Fruit fly (Drosophila melanogaster) whole organism, embryonic: Measurements from ENCODE around the gene CG43999.

Experiments used
- BEAF-32 ChIP-seq: fragments of 200-800 bp; sonication (Bioruptor generic); optimal IDR thresholded peaks from 3 replicates; lab custom pipeline; 2017; ENCODE audit warnings: missing biosample characterization, missing genetic modification characterization, mild to moderate bottlenecking, moderate library complexity, missing genetic modification reagents
- C15 ChIP-seq: fragments of 200-800 bp; sonication (Bioruptor generic); IDR thresholded peaks from 3 replicates; pipeline ENCODE4 v1.3.6; 2022; ENCODE audit warnings: missing biosample characterization, missing genetic modification characterization
- CG10979 ChIP-seq: fragments of 200-800 bp; sonication (Bioruptor generic); optimal IDR thresholded peaks from 2 replicates; lab custom pipeline; 2018; ENCODE audit warnings: missing biosample characterization, mild to moderate bottlenecking, missing genetic modification characterization, moderate library complexity
- CG11093 ChIP-seq: fragments of 200-800 bp; sonication (Bioruptor generic); IDR thresholded peaks from 3 replicates; pipeline ENCODE4 v1.3.6; 2022; ENCODE audit warnings: missing biosample characterization, missing genetic modification characterization
- CG16813 ChIP-seq: fragments of 200-800 bp; sonication (Bioruptor generic); IDR thresholded peaks from 3 replicates; pipeline ENCODE4 v1.3.6; 2022; ENCODE audit warnings: missing biosample characterization, missing genetic modification characterization; ENCODE audit not compliant: partially characterized antibody
- CG16815 ChIP-seq: fragments of 200-800 bp; sonication (Bioruptor generic); optimal IDR thresholded peaks from 3 replicates; lab custom pipeline; 2017; ENCODE audit warnings: missing biosample characterization, mild to moderate bottlenecking, missing genetic modification characterization
- CG17612 ChIP-seq: fragments of 200-800 bp; sonication (Bioruptor generic); IDR thresholded peaks from 2 replicates; pipeline ENCODE4 v1.3.6; 2022; ENCODE audit warnings: missing biosample characterization, missing genetic modification characterization
- CG18262 ChIP-seq: fragments of 200-800 bp; optimal IDR thresholded peaks from 3 replicates; lab custom pipeline; 2019; ENCODE audit warnings: missing biosample characterization, mild to moderate bottlenecking, missing genetic modification characterization, moderate library complexity
- CG2120 ChIP-seq: fragments of 200-800 bp; sonication (Bioruptor generic); optimal IDR thresholded peaks from 3 replicates; lab custom pipeline; 2016; ENCODE audit warnings: missing biosample characterization, missing genetic modification characterization
- CG2129 ChIP-seq: fragments of 200-800 bp; sonication (Bioruptor generic); IDR thresholded peaks from 2 replicates; pipeline ENCODE4 v1.3.6; 2022; ENCODE audit warnings: missing biosample characterization, missing genetic modification characterization; ENCODE audit not compliant: partially characterized antibody
- CG2199 ChIP-seq: fragments of 200-800 bp; sonication (Bioruptor generic); IDR thresholded peaks from 3 replicates; pipeline ENCODE4 v1.3.6; 2022; ENCODE audit warnings: missing biosample characterization, missing genetic modification characterization
- CG3065 ChIP-seq: fragments of 200-800 bp; sonication (Bioruptor generic); optimal IDR thresholded peaks from 2 replicates; lab custom pipeline; 2016; ENCODE audit warnings: missing biosample characterization, missing genetic modification characterization
- CG31441 ChIP-seq: fragments of 200-800 bp; sonication (Bioruptor generic); IDR thresholded peaks from 2 replicates; pipeline ENCODE4 v1.3.6; 2022; ENCODE audit warnings: missing biosample characterization, missing genetic modification characterization
- CG4360 ChIP-seq: fragments of 200-800 bp; sonication (Bioruptor generic); IDR thresholded peaks from 2 replicates; pipeline ENCODE4 v1.3.6; 2022; ENCODE audit warnings: missing biosample characterization, missing genetic modification characterization
- CG6791 ChIP-seq: fragments of 200-800 bp; sonication (Bioruptor generic); IDR thresholded peaks from 3 replicates; pipeline ENCODE4 v1.3.6; 2022; ENCODE audit warnings: missing biosample characterization, missing genetic modification characterization; ENCODE audit not compliant: partially characterized antibody
- CG7357 ChIP-seq: fragments of 200-800 bp; sonication (Bioruptor generic); IDR thresholded peaks from 3 replicates; pipeline ENCODE4 v1.3.6; 2022; ENCODE audit warnings: missing biosample characterization, missing genetic modification characterization
- CG8388 ChIP-seq: fragments of 200-800 bp; sonication (Bioruptor generic); optimal IDR thresholded peaks from 2 replicates; lab custom pipeline; 2019; ENCODE audit warnings: missing biosample characterization, mild to moderate bottlenecking, missing genetic modification characterization, moderate library complexity
- CG9876 ChIP-seq: fragments of 200-800 bp; sonication (Bioruptor generic); optimal IDR thresholded peaks from 2 replicates; lab custom pipeline; 2016; ENCODE audit warnings: missing biosample characterization, missing genetic modification characterization
- CG9932 ChIP-seq: fragments of 200-800 bp; sonication (Bioruptor generic); IDR thresholded peaks from 2 replicates; pipeline ENCODE4 v1.3.6; 2022; ENCODE audit warnings: missing biosample characterization, missing genetic modification characterization
- Camta ChIP-seq: fragments of 200-800 bp; sonication (Bioruptor generic); optimal IDR thresholded peaks from 2 replicates; lab custom pipeline; 2016; ENCODE audit warnings: missing biosample characterization, missing genetic modification characterization
- Doc2 ChIP-seq: fragments of 200-800 bp; sonication (Bioruptor generic); IDR thresholded peaks from 2 replicates; pipeline ENCODE4 v1.3.6; 2022; ENCODE audit warnings: missing biosample characterization, missing genetic modification characterization
- Ets97D ChIP-seq: fragments of 200-800 bp; sonication (Bioruptor generic); optimal IDR thresholded peaks from 3 replicates; lab custom pipeline; 2016; ENCODE audit warnings: missing biosample characterization, missing genetic modification characterization
- Fer2 ChIP-seq: fragments of 200-800 bp; sonication (Bioruptor generic); optimal IDR thresholded peaks from 2 replicates; lab custom pipeline; 2018; ENCODE audit warnings: missing biosample characterization, mild to moderate bottlenecking, missing genetic modification characterization, moderate library complexity
- Gug ChIP-seq: fragments of 200-800 bp; sonication (Bioruptor generic); IDR thresholded peaks from 4 replicates; pipeline ENCODE4 v1.3.6; 2022; ENCODE audit warnings: missing biosample characterization, missing genetic modification characterization
- Hey ChIP-seq: fragments of 200-800 bp; sonication (Bioruptor generic); optimal IDR thresholded peaks from 3 replicates; lab custom pipeline; 2018; ENCODE audit warnings: missing biosample characterization, mild to moderate bottlenecking, missing genetic modification characterization
- Hr39 ChIP-seq: fragments of >200 bp; optimal IDR thresholded peaks from 2 replicates; lab custom pipeline; 2017
- Hsf ChIP-seq: fragments of 200-800 bp; sonication (Bioruptor generic); optimal IDR thresholded peaks from 3 replicates; lab custom pipeline; 2016; ENCODE audit warnings: missing biosample characterization, missing genetic modification characterization
- Lpt ChIP-seq: fragments of >200 bp; optimal IDR thresholded peaks from 2 replicates; lab custom pipeline; 2018; ENCODE audit warnings: missing biosample characterization, missing genetic modification characterization
- Nf-YA ChIP-seq: fragments of 200-800 bp; sonication (Bioruptor generic); IDR thresholded peaks from 2 replicates; pipeline ENCODE4 v1.3.6; 2022; ENCODE audit warnings: missing biosample characterization, missing genetic modification characterization
- Nf-YC ChIP-seq: fragments of 200-800 bp; optimal IDR thresholded peaks from 3 replicates; lab custom pipeline; 2019; ENCODE audit warnings: missing biosample characterization, mild to moderate bottlenecking, missing genetic modification characterization, moderate library complexity
- PHDP ChIP-seq: fragments of 200-800 bp; sonication (Bioruptor generic); optimal IDR thresholded peaks from 3 replicates; lab custom pipeline; 2018; ENCODE audit warnings: missing biosample characterization, mild to moderate bottlenecking, missing genetic modification characterization, moderate library complexity
- Usf ChIP-seq: fragments of 200-800 bp; sonication (Bioruptor generic); optimal IDR thresholded peaks from 2 replicates; lab custom pipeline; 2017; ENCODE audit warnings: missing genotype, missing biosample characterization, missing genetic modification characterization
- Xrp1 ChIP-seq: fragments of 200-800 bp; sonication (Bioruptor generic); IDR thresholded peaks from 2 replicates; pipeline ENCODE4 v1.3.6; 2022; ENCODE audit warnings: missing biosample characterization, missing genetic modification characterization
- YL-1 ChIP-seq: fragments of 200-800 bp; sonication (Bioruptor generic); optimal IDR thresholded peaks from 3 replicates; lab custom pipeline; 2017; ENCODE audit warnings: missing biosample characterization, mild to moderate bottlenecking, missing genetic modification characterization
- az2 ChIP-seq: fragments of 200-800 bp; sonication (Bioruptor generic); optimal IDR thresholded peaks from 3 replicates; lab custom pipeline; 2016; ENCODE audit warnings: missing biosample characterization, missing genetic modification characterization
- cad ChIP-seq: fragments of >200 bp; optimal IDR thresholded peaks from 2 replicates; lab custom pipeline; 2017; ENCODE audit warnings: missing biosample characterization, missing genetic modification characterization
- cato ChIP-seq: fragments of 200-800 bp; sonication (Bioruptor generic); optimal IDR thresholded peaks from 2 replicates; lab custom pipeline; 2016; ENCODE audit warnings: missing biosample characterization, missing genetic modification characterization, borderline replicate concordance
- ci ChIP-seq: fragments of 200-800 bp; sonication (Bioruptor generic); IDR thresholded peaks from 3 replicates; pipeline ENCODE4 v1.3.6; 2022; ENCODE audit warnings: missing biosample characterization, missing genetic modification characterization
- disco-r ChIP-seq: fragments of 200-800 bp; sonication (Bioruptor generic); optimal IDR thresholded peaks from 2 replicates; lab custom pipeline; 2016; ENCODE audit warnings: missing biosample characterization, missing genetic modification characterization
- fu2 ChIP-seq: fragments of 200-800 bp; sonication (Bioruptor generic); optimal IDR thresholded peaks from 2 replicates; lab custom pipeline; 2016; ENCODE audit warnings: missing biosample characterization, missing genetic modification characterization
- gcm2 ChIP-seq: fragments of 200-800 bp; sonication (Bioruptor generic); optimal IDR thresholded peaks from 2 replicates; lab custom pipeline; 2016; ENCODE audit warnings: missing biosample characterization, missing genetic modification characterization
- gem ChIP-seq: fragments of 200-800 bp; sonication (Bioruptor generic); optimal IDR thresholded peaks from 2 replicates; lab custom pipeline; 2019; ENCODE audit warnings: missing biosample characterization, mild to moderate bottlenecking, missing genetic modification characterization, moderate library complexity
- lilli ChIP-seq: fragments of 200-800 bp; sonication (Bioruptor generic); optimal IDR thresholded peaks from 3 replicates; lab custom pipeline; 2016; ENCODE audit warnings: missing biosample characterization, missing genetic modification characterization
- lov ChIP-seq, 2 experiments: fragments of 200-800 bp in 1 of 2; fragments of >200 bp in 1 of 2; sonication (Bioruptor generic) in 1 of 2; IDR thresholded peaks in 1 of 2; optimal IDR thresholded peaks in 1 of 2; 2 replicates in 1 of 2; 3 replicates in 1 of 2; pipeline versions ENCODE4 v1.3.6 to Lab custom; 2017 to 2022; ENCODE audit warnings: missing biosample characterization in 1 of 2, missing genetic modification characterization in 1 of 2
- nom ChIP-seq: fragments of 200-800 bp; sonication (Bioruptor generic); optimal IDR thresholded peaks from 2 replicates; lab custom pipeline; 2017; ENCODE audit warnings: missing biosample characterization, missing genetic modification characterization, mild to moderate bottlenecking, moderate library complexity, missing genetic modification reagents
- pan ChIP-seq, 4 experiments: fragments of >200 bp in 3 of 4; fragments of 200-800 bp in 1 of 4; sonication (Bioruptor generic) in 1 of 4; optimal IDR thresholded peaks in 3 of 4; IDR thresholded peaks in 1 of 4; 2 replicates each; pipeline versions ENCODE4 v1.3.6 to Lab custom; 2017 to 2022; ENCODE audit warnings: missing biosample characterization in 2 of 4, missing genetic modification characterization in 2 of 4, mixed read lengths in 1 of 4
- pho ChIP-seq: fragments of 200-800 bp; sonication (Bioruptor generic); optimal IDR thresholded peaks from 2 replicates; lab custom pipeline; 2016; ENCODE audit warnings: missing biosample characterization, missing genetic modification characterization
- phol ChIP-seq: fragments of 200-800 bp; sonication (Bioruptor generic); optimal IDR thresholded peaks from 3 replicates; lab custom pipeline; 2018; ENCODE audit warnings: missing biosample characterization, mild to moderate bottlenecking, missing genetic modification characterization, moderate library complexity
- tll ChIP-seq, 2 experiments: fragments of 200-800 bp in 1 of 2; fragments of >200 bp in 1 of 2; sonication (Bioruptor generic) in 1 of 2; optimal IDR thresholded peaks; 2 replicates each; lab custom pipeline; 2017 to 2019; ENCODE audit warnings: missing biosample characterization in 2 of 2, missing genetic modification characterization in 2 of 2, mild to moderate bottlenecking in 1 of 2, moderate library complexity in 1 of 2
- usp ChIP-seq: fragments of >200 bp; optimal IDR thresholded peaks from 2 replicates; lab custom pipeline; 2017; ENCODE audit warnings: missing biosample characterization, missing genetic modification characterization
- vvl ChIP-seq: fragments of 200-800 bp; sonication (Bioruptor generic); IDR thresholded peaks from 2 replicates; pipeline ENCODE4 v1.3.6; 2022; ENCODE audit warnings: missing biosample characterization, missing genetic modification characterization

Gene CG43999

dm6 chr3R:23927429-23927828, 1.4 kb downstream of the CG43999 start, which contains the start of gene CG13601 (continued):
- TF ChIP-seq Fer2 (tag; lab: Kevin White, UChicago) = no peak
- TF ChIP-seq usp (GFP tag; lab: Kevin White, UChicago) = no peak
- peak; percentile 45 for TF ChIP-seq lilli
- TF ChIP-seq BEAF-32 = peak; percentile 82
- TF ChIP-seq CG31441 (GFP tag; lab: Robert Waterston, UW) = 0 out of 2 replicates have a peak, but pooled peaks have one; percentile 11
- TF ChIP-seq Doc2 (GFP tag; lab: Robert Waterston, UW) = no peak
- TF ChIP-seq vvl (GFP tag; lab: Robert Waterston, UW) = peak; percentile 37; the same call in 1 of the 2 replicates
- peak; percentile 27 for TF ChIP-seq phol
- TF ChIP-seq lov (optimal IDR thresholded peaks at IDR 0.05; lab: Kevin White, UChicago) = no peak
- no peak for TF ChIP-seq lov (GFP tag; IDR thresholded peaks at IDR 0.05; lab: Robert Waterston, UW)
- TF ChIP-seq pho (GFP tag; lab: Kevin White, UChicago) = no peak
- peak; percentile 32; the same call in 1 of the 2 replicates for TF ChIP-seq CG2129 (GFP tag; lab: Robert Waterston, UW)
- TF ChIP-seq CG2120 = peak; percentile 55
- TF ChIP-seq CG7357 (GFP tag; lab: Robert Waterston, UW) = no peak
- TF ChIP-seq Nf-YA (GFP tag; lab: Robert Waterston, UW) = no peak
- no peak for TF ChIP-seq CG17612 (GFP tag; lab: Robert Waterston, UW)
- no peak for TF ChIP-seq Lpt (GFP tag; lab: Kevin White, UChicago)
- TF ChIP-seq CG10979 = no peak
- TF ChIP-seq CG9876 (GFP tag; lab: Kevin White, UChicago) = no peak
- no peak for TF ChIP-seq tll (GFP tag; optimal IDR thresholded peaks at IDR 0.05; lab: Kevin White, UChicago)
- peak; percentile 46 for TF ChIP-seq gem
- no peak for TF ChIP-seq CG8388
- TF ChIP-seq CG11093 (GFP tag; lab: Robert Waterston, UW) = no peak
- peak; percentile 63; the same call in 2 of the 3 replicates for TF ChIP-seq ci (GFP tag; lab: Robert Waterston, UW)
- TF ChIP-seq Hey (tag; lab: Kevin White, UChicago) = peak; percentile 24
- TF ChIP-seq pan (optimal IDR thresholded peaks at IDR 0.05; lab: Kevin White, UChicago) = no peak
- TF ChIP-seq pan (GFP tag; optimal IDR thresholded peaks at IDR 0.05 in 1 of 2, IDR thresholded peaks at IDR 0.05 in 1 of 2) = peak in 1 of 2 experiments; percentile 35
- TF ChIP-seq CG4360 (GFP tag; lab: Robert Waterston, UW) = no peak
- peak; percentile 24 for TF ChIP-seq Ets97D (GFP tag; lab: Kevin White, UChicago)
- no peak for TF ChIP-seq disco-r
- TF ChIP-seq CG18262 (tag; lab: Kevin White, UChicago) = peak; percentile 26
- peak; percentile 73 for TF ChIP-seq CG9932 (GFP tag; lab: Robert Waterston, UW)
- TF ChIP-seq YL-1 (GFP tag; lab: Kevin White, UChicago) = no peak
- TF ChIP-seq Nf-YC = peak; percentile 24
- no peak for TF ChIP-seq CG2199 (GFP tag; lab: Robert Waterston, UW)
- no peak for TF ChIP-seq Camta (GFP tag; lab: Kevin White, UChicago)
- TF ChIP-seq Gug = peak; percentile 56; the same call in 1 of the 4 replicates
- TF ChIP-seq Usf = no peak
- TF ChIP-seq fu2 (GFP tag; lab: Kevin White, UChicago) = no peak
- TF ChIP-seq nom = no peak
- peak; percentile 67; the same call in 2 of the 3 replicates for TF ChIP-seq CG6791 (GFP tag; lab: Robert Waterston, UW)
- TF ChIP-seq cato (GFP tag; lab: Kevin White, UChicago) = no peak
- TF ChIP-seq Hr39 (lab: Kevin White, UChicago) = no peak
- no peak for TF ChIP-seq C15
- TF ChIP-seq cad (GFP tag; lab: Kevin White, UChicago) = no peak
- no peak for TF ChIP-seq CG3065 (GFP tag; lab: Kevin White, UChicago)
- no peak for TF ChIP-seq Hsf (GFP tag; lab: Kevin White, UChicago)
- no peak for TF ChIP-seq gcm2 (GFP tag; lab: Kevin White, UChicago)
- peak; percentile 34 for TF ChIP-seq az2 (GFP tag; lab: Kevin White, UChicago)
- TF ChIP-seq Xrp1 = no peak
- peak; percentile 79 for TF ChIP-seq CG16813 (GFP tag; lab: Robert Waterston, UW)
- TF ChIP-seq PHDP = peak; percentile 17
- TF ChIP-seq CG16815 (GFP tag; lab: Kevin White, UChicago) = no peak
